Fruit fly (Drosophila melanogaster): ENCODE data around the gene CG31525.
A peak's percentile ranks its signal among the peaks of the same experiment; 100 is the strongest.

CG31525 gene

dm6 chr3R:4399810-4400496, 26.9 kb upstream of the CG31525 start (continued):
- TF ChIP-seq CG8632 (GFP tag; optimal IDR thresholded peaks at IDR 0.05) (peak; percentile 7), CG3919 (GFP tag; optimal IDR thresholded peaks at IDR 0.05) (no peak), Eip78C (GFP tag) (peak; percentile 65), cyc (GFP tag; optimal IDR thresholded peaks at IDR 0.05) (peak; percentile 30), CG8119 (GFP tag; IDR thresholded peaks at IDR 0.05) (no peak), CG34406 (GFP tag; optimal IDR thresholded peaks at IDR 0.05) (no peak), Met (GFP tag; optimal IDR thresholded peaks at IDR 0.05) (peak; percentile 28), pdm3 (GFP tag; optimal IDR thresholded peaks at IDR 0.05) (peak; percentile 40), Hr4 (GFP tag; optimal IDR thresholded peaks at IDR 0.05) (peak; percentile 9), achi (GFP tag; optimal IDR thresholded peaks at IDR 0.05) (peak; percentile 33), vri (GFP tag; optimal IDR thresholded peaks at IDR 0.05) (no peak), CG32006 (GFP tag; optimal IDR thresholded peaks at IDR 0.05) (peak; percentile 59), acj6 (GFP tag; optimal IDR thresholded peaks at IDR 0.05) (peak; percentile 45), CG15336 (GFP tag; IDR thresholded peaks at IDR 0.05) (no peak), Hr38 (GFP tag; optimal IDR thresholded peaks at IDR 0.05) (no peak), CG6808 (GFP tag; optimal IDR thresholded peaks at IDR 0.05) (no peak), topi (GFP tag; optimal IDR thresholded peaks at IDR 0.05) (peak; percentile 5), Hr39 (GFP tag; optimal IDR thresholded peaks at IDR 0.05) (peak; percentile 30), Ets21C (GFP tag; optimal IDR thresholded peaks at IDR 0.05) (peak; percentile 32), dsx (GFP tag; optimal IDR thresholded peaks at IDR 0.05; ENCODE audit: poor library complexity, severe bottlenecking) (no peak), lz (GFP tag; optimal IDR thresholded peaks at IDR 0.05) (no peak), svp (GFP tag) (no peak), ss (GFP tag; optimal IDR thresholded peaks at IDR 0.05) (peak in 1 of 2 experiments; percentile 51), CG8319 (GFP tag; optimal IDR thresholded peaks at IDR 0.05) (no peak), Gug (GFP tag; IDR thresholded peaks at IDR 0.05) (no peak), Smox (GFP tag; optimal IDR thresholded peaks at IDR 0.05) (no peak), Eip93F (GFP tag; optimal IDR thresholded peaks at IDR 0.05) (no peak), Sox14 (GFP tag; optimal IDR thresholded peaks at IDR 0.05) (no peak), Lpt (GFP tag; optimal IDR thresholded peaks at IDR 0.05) (peak; percentile 5), CG7368 (GFP tag; optimal IDR thresholded peaks at IDR 0.05) (no peak), spab (GFP tag; optimal IDR thresholded peaks at IDR 0.05) (no peak), dac (GFP tag; optimal IDR thresholded peaks at IDR 0.05) (no peak), CG3032 (tag; optimal IDR thresholded peaks at IDR 0.05) (peak; percentile 40)

- no peak for TF ChIP-seq CG34406 (GFP tag; optimal IDR thresholded peaks at IDR 0.05)
- no peak for TF ChIP-seq dsx (GFP tag; optimal IDR thresholded peaks at IDR 0.05; ENCODE audit: poor library complexity, severe bottlenecking)
- TF ChIP-seq CG6792 (GFP tag; optimal IDR thresholded peaks at IDR 0.05) = no peak
- TF ChIP-seq acj6 (GFP tag; optimal IDR thresholded peaks at IDR 0.05) = no peak
- no peak for TF ChIP-seq CG8632 (GFP tag; optimal IDR thresholded peaks at IDR 0.05)
- no peak for TF ChIP-seq eg (GFP tag; IDR thresholded peaks at IDR 0.05)
- TF ChIP-seq vri (GFP tag; optimal IDR thresholded peaks at IDR 0.05) = no peak
- TF ChIP-seq svp (GFP tag) = no peak
- no peak for TF ChIP-seq CG9139 (GFP tag; optimal IDR thresholded peaks at IDR 0.05)
- no peak for TF ChIP-seq CG10631 (GFP tag; optimal IDR thresholded peaks at IDR 0.05)
- TF ChIP-seq salr (GFP tag; optimal IDR thresholded peaks at IDR 0.05) = no peak
- no peak for TF ChIP-seq Blimp-1 (GFP tag; optimal IDR thresholded peaks at IDR 0.05)
- TF ChIP-seq Hr39 (GFP tag; optimal IDR thresholded peaks at IDR 0.05) = no peak
- no peak for TF ChIP-seq CG6808 (GFP tag; optimal IDR thresholded peaks at IDR 0.05)
Measured at dm6 chr3R:4400497-4400833, 26.4 kb upstream of the CG31525 start, which contains the start of gene CG14647. CG14647 (plus strand) TSS chr3R:4400510.

All from whole organism, prepupa.